Fruit fly (Drosophila melanogaster): ENCODE data around the gene Akh.

The Akh gene

dm6 chr3L:4107120-4107519 is 34.1 kb upstream of the Akh start (continued):
- TF ChIP-seq hkb (optimal IDR thresholded peaks at IDR 0.05), result no peak
- TF ChIP-seq hkb (GFP tag; IDR thresholded peaks at IDR 0.05), result 0 out of 2 replicates have a peak, but pooled peaks have one; percentile 23
- TF ChIP-seq Ssrp (tag; optimal IDR thresholded peaks at IDR 0.05), result no peak
- TF ChIP-seq CG17359 (tag; optimal IDR thresholded peaks at IDR 0.05), result peak; percentile 5
- no peak for TF ChIP-seq CG30403 (GFP tag; optimal IDR thresholded peaks at IDR 0.05)
- no peak for TF ChIP-seq Bteb2 (GFP tag; optimal IDR thresholded peaks at IDR 0.05)
- TF ChIP-seq btn (GFP tag; optimal IDR thresholded peaks at IDR 0.05), result no peak
- TF ChIP-seq ap (GFP tag; IDR thresholded peaks at IDR 0.05), result no peak
- no peak for TF ChIP-seq CG17328 (GFP tag; IDR thresholded peaks at IDR 0.05)
- peak; percentile 27 for TF ChIP-seq lab (GFP tag; optimal IDR thresholded peaks at IDR 0.05)
- TF ChIP-seq Awh (GFP tag; IDR thresholded peaks at IDR 0.05), result no peak
- no peak for TF ChIP-seq lilli (GFP tag; optimal IDR thresholded peaks at IDR 0.05)
- TF ChIP-seq CG2199 (GFP tag; IDR thresholded peaks at IDR 0.05), result 0 out of 3 replicates have a peak, but pooled peaks have one; percentile 49
- 0 out of 3 replicates have a peak, but pooled peaks have one; percentile 26 for TF ChIP-seq CG6175 (GFP tag; IDR thresholded peaks at IDR 0.05)
- TF ChIP-seq CG4707 (GFP tag; optimal IDR thresholded peaks at IDR 0.05), result peak; percentile 46
- TF ChIP-seq CG9727 (GFP tag; optimal IDR thresholded peaks at IDR 0.05), result no peak
- no peak for TF ChIP-seq lov (optimal IDR thresholded peaks at IDR 0.05)
- TF ChIP-seq lov (GFP tag; IDR thresholded peaks at IDR 0.05), result 0 out of 3 replicates have a peak, but pooled peaks have one; percentile 34
- TF ChIP-seq ken (GFP tag; IDR thresholded peaks at IDR 0.05), result no peak
- no peak for TF ChIP-seq klu (GFP tag; IDR thresholded peaks at IDR 0.05)
- TF ChIP-seq so (GFP tag; IDR thresholded peaks at IDR 0.05), result no peak
- no peak for TF ChIP-seq CG2202 (tag; optimal IDR thresholded peaks at IDR 0.05)
- no peak for TF ChIP-seq Dip3 (GFP tag; optimal IDR thresholded peaks at IDR 0.05)
- TF ChIP-seq otp (GFP tag; IDR thresholded peaks at IDR 0.05), result no peak
- no peak for TF ChIP-seq CG16779 (GFP tag; IDR thresholded peaks at IDR 0.05)
- TF ChIP-seq CG15073 (GFP tag; optimal IDR thresholded peaks at IDR 0.05), result no peak
- no peak for TF ChIP-seq CG1024 (GFP tag; IDR thresholded peaks at IDR 0.05)
- TF ChIP-seq vvl (GFP tag; IDR thresholded peaks at IDR 0.05), result peak; percentile 25; the same call in 1 of the 2 replicates
- no peak for TF ChIP-seq CG11695 (GFP tag; IDR thresholded peaks at IDR 0.05)
- peak; percentile 1 for TF ChIP-seq YL-1 (GFP tag; optimal IDR thresholded peaks at IDR 0.05)
- TF ChIP-seq CG18619 (GFP tag; optimal IDR thresholded peaks at IDR 0.05), result no peak
- no peak for TF ChIP-seq en (GFP tag; optimal IDR thresholded peaks at IDR 0.05)
- TF ChIP-seq exex (tag; optimal IDR thresholded peaks at IDR 0.05), result no peak
- TF ChIP-seq Deaf1 (tag; optimal IDR thresholded peaks at IDR 0.05), result no peak
- TF ChIP-seq CG8359 (GFP tag; optimal IDR thresholded peaks at IDR 0.05; ENCODE audit: borderline replicate concordance), result no peak
- no peak for TF ChIP-seq Fer2 (tag; optimal IDR thresholded peaks at IDR 0.05)
- 0 out of 2 replicates have a peak, but pooled peaks have one; percentile 22 for TF ChIP-seq gsb (GFP tag; IDR thresholded peaks at IDR 0.05)
- peak; percentile 7 for TF ChIP-seq grau (tag; optimal IDR thresholded peaks at IDR 0.05)
- TF ChIP-seq CG7987 (GFP tag; optimal IDR thresholded peaks at IDR 0.05), result no peak
- TF ChIP-seq br (optimal IDR thresholded peaks at IDR 0.05), result no peak
- TF ChIP-seq gcm (GFP tag; optimal IDR thresholded peaks at IDR 0.05), result peak; percentile 12
- TF ChIP-seq ERR (GFP tag; optimal IDR thresholded peaks at IDR 0.05), result no peak
- no peak for TF ChIP-seq CG8290 (GFP tag; optimal IDR thresholded peaks at IDR 0.05)
- peak in 1 of 2 experiments; percentile 27 for TF ChIP-seq CG8290 (tag; optimal IDR thresholded peaks at IDR 0.05)
- TF ChIP-seq schlank (tag; optimal IDR thresholded peaks at IDR 0.05), result no peak
- no peak for TF ChIP-seq CG7357 (GFP tag; IDR thresholded peaks at IDR 0.05)
- TF ChIP-seq CG15696 (tag; optimal IDR thresholded peaks at IDR 0.05), result no peak
- TF ChIP-seq CG14667 (GFP tag; IDR thresholded peaks at IDR 0.05), result no peak
- peak; percentile 24 for TF ChIP-seq nom (GFP tag; optimal IDR thresholded peaks at IDR 0.05)
- no peak for TF ChIP-seq cas (GFP tag; IDR thresholded peaks at IDR 0.05)
- TF ChIP-seq CG18262 (tag; optimal IDR thresholded peaks at IDR 0.05), result no peak
- no peak for TF ChIP-seq kni (GFP tag; optimal IDR thresholded peaks at IDR 0.05)
- no peak for TF ChIP-seq dati (GFP tag; IDR thresholded peaks at IDR 0.05)

All from whole organism, embryonic.